7 fruit fly cellular contexts compared by ENCODE assay signal in the genomic region with DNA sequence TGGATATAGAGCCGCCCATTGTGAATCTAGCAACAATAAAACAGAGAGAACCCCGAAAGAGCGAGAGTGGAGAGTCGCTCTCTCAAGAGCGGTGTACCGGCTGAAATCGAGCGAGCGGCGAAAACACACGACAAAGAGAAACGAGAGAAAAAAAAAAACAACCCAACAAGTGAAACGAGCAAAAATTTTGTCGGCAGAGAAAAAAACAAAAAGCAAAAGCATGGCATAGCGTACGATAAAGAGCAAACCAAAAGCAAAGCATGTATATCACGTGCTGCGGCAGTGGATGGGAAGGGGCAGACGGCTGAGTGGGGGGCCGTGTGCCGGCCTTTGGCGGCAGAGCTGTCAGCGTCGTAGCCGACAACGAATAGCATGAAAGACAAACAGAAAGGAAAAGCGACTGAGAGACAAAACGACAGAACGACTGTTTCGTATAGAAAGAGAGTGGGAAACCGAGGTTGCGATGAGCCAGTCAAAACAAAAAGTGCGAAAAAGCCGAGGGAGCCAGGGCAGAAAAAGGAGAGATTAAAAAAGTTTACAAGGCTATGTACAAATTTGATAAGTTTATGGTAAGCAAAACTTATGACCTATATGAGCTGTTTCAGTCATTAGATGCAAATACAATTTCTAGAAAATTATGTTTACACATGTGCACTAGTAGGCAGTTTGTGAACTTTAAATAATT.
A peak's percentile ranks its signal among the peaks of the same experiment; 100 is the strongest.
TF ChIP-seq lines count a peak whose summit lies in the region.

No protein-coding gene starts in this region.

- TF ChIP-seq CTCF in whole organism, embryonic (GFP tag; optimal IDR thresholded peaks at IDR 0.05; lab: Kevin White, UChicago), result no peak

TF ChIP-seq in Kc167, 6 proteins besides CTCF, POLR2A, EP300 and RAD21:
- TF ChIP-seq insv (optimal IDR thresholded peaks at IDR 0.05; lab: Kevin White, UChicago), result no peak
- TF ChIP-seq psq (optimal IDR thresholded peaks at IDR 0.05; lab: Kevin White, UChicago), result peak; percentile 80
- TF ChIP-seq Sin3A (optimal IDR thresholded peaks at IDR 0.05; lab: Kevin White, UChicago), result no peak
- TF ChIP-seq Myc (optimal IDR thresholded peaks at IDR 0.05; lab: Kevin White, UChicago), result no peak
- no peak for TF ChIP-seq h (optimal IDR thresholded peaks at IDR 0.05; lab: Kevin White, UChicago)
- TF ChIP-seq ttk (optimal IDR thresholded peaks at IDR 0.05; lab: Kevin White, UChicago), result no peak

TF ChIP-seq in whole organism, 6 proteins besides CTCF, POLR2A, EP300 and RAD21:
- TF ChIP-seq CG8478 (optimal IDR thresholded peaks at IDR 0.05; lab: Kevin White, UChicago) (no peak), Dll (optimal IDR thresholded peaks at IDR 0.05; lab: Kevin White, UChicago) (peak; percentile 79)

TF ChIP-seq in whole organism, adult, 20 proteins besides CTCF, POLR2A, EP300 and RAD21:
- TF ChIP-seq cic (GFP tag; optimal IDR thresholded peaks at IDR 0.05; lab: Kevin White, UChicago), result peak; percentile 49
- TF ChIP-seq CG12768 (GFP tag; optimal IDR thresholded peaks at IDR 0.05; lab: Kevin White, UChicago), result peak; percentile 21
- TF ChIP-seq Hr96 (GFP tag; optimal IDR thresholded peaks at IDR 0.05; lab: Kevin White, UChicago), result no peak
- no peak for TF ChIP-seq cnc (optimal IDR thresholded peaks at IDR 0.05; lab: Kevin White, UChicago)
- TF ChIP-seq tj (GFP tag; optimal IDR thresholded peaks at IDR 0.05; lab: Kevin White, UChicago), result peak; percentile 68
- peak; percentile 4 for TF ChIP-seq CG7045 (GFP tag; optimal IDR thresholded peaks at IDR 0.05; lab: Kevin White, UChicago)
- peak; percentile 61 for TF ChIP-seq CG11617 (GFP tag; optimal IDR thresholded peaks at IDR 0.05; lab: Kevin White, UChicago)
- peak; percentile 78 for TF ChIP-seq Mnt (GFP tag; optimal IDR thresholded peaks at IDR 0.05; lab: Kevin White, UChicago)
- TF ChIP-seq ovo (GFP tag; optimal IDR thresholded peaks at IDR 0.05; lab: Kevin White, UChicago), result no peak
- peak; percentile 2 for TF ChIP-seq Crg-1 (GFP tag; optimal IDR thresholded peaks at IDR 0.05; lab: Kevin White, UChicago)

TF ChIP-seq in whole organism, embryonic, 481 proteins besides CTCF, POLR2A, EP300 and RAD21 (continues in another document):
- TF ChIP-seq HLH4C (GFP tag; IDR thresholded peaks at IDR 0.05; lab: Robert Waterston, UW; ENCODE audit: partially characterized antibody) (peak; percentile 42; the same call in 1 of the 3 replicates), zen2 (GFP tag; IDR thresholded peaks at IDR 0.05; lab: Robert Waterston, UW; ENCODE audit: partially characterized antibody) (peak; percentile 47; the same call in 1 of the 3 replicates), CG12155 (GFP tag; optimal IDR thresholded peaks at IDR 0.05; lab: Kevin White, UChicago) (peak; percentile 86), H2.0 (GFP tag; IDR thresholded peaks at IDR 0.05; lab: Robert Waterston, UW) (no peak), lola (GFP tag; optimal IDR thresholded peaks at IDR 0.05; lab: Kevin White, UChicago) (no peak), Usf (GFP tag; optimal IDR thresholded peaks at IDR 0.05; lab: Kevin White, UChicago) (no peak), Nf-YB (GFP tag; optimal IDR thresholded peaks at IDR 0.05; lab: Kevin White, UChicago) (peak; percentile 30), nerfin-1 (tag; optimal IDR thresholded peaks at IDR 0.05; lab: Kevin White, UChicago) (peak; percentile 46), ftz-f1 (GFP tag; optimal IDR thresholded peaks at IDR 0.05; lab: Kevin White, UChicago) (peak; percentile 67), fru (optimal IDR thresholded peaks at IDR 0.05; lab: Kevin White, UChicago) (peak; percentile 33), CG13894 (tag; optimal IDR thresholded peaks at IDR 0.05; lab: Kevin White, UChicago) (peak; percentile 23), psq (GFP tag; optimal IDR thresholded peaks at IDR 0.05; lab: Kevin White, UChicago) (peak; percentile 99), gsb (GFP tag; IDR thresholded peaks at IDR 0.05; lab: Robert Waterston, UW) (no peak), corto (GFP tag; optimal IDR thresholded peaks at IDR 0.05; lab: Kevin White, UChicago) (no peak), Med (GFP tag; lab: Kevin White, UChicago) (peak; percentile 67), CG1832 (GFP tag; optimal IDR thresholded peaks at IDR 0.05; lab: Kevin White, UChicago) (no peak)

TF ChIP-seq in whole organism, prepupa, 60 proteins besides CTCF, POLR2A, EP300 and RAD21 (continues in another document):
- TF ChIP-seq esn (GFP tag; optimal IDR thresholded peaks at IDR 0.05; lab: Kevin White, UChicago) (peak; percentile 38), CG8119 (GFP tag; IDR thresholded peaks at IDR 0.05; lab: Robert Waterston, UW) (peak; percentile 89), CG16779 (tag; optimal IDR thresholded peaks at IDR 0.05; lab: Kevin White, UChicago) (peak; percentile 85), Sox14 (GFP tag; optimal IDR thresholded peaks at IDR 0.05; lab: Kevin White, UChicago) (peak; percentile 43), CG3919 (GFP tag; optimal IDR thresholded peaks at IDR 0.05; lab: Kevin White, UChicago) (peak; percentile 56), CG34406 (GFP tag; optimal IDR thresholded peaks at IDR 0.05; lab: Kevin White, UChicago) (peak; percentile 43), acj6 (GFP tag; optimal IDR thresholded peaks at IDR 0.05; lab: Kevin White, UChicago) (no peak), CG6854 (GFP tag; optimal IDR thresholded peaks at IDR 0.05; lab: Kevin White, UChicago) (peak; percentile 81), CG11762 (GFP tag; optimal IDR thresholded peaks at IDR 0.05; lab: Kevin White, UChicago; ENCODE audit: insufficient read depth) (peak; percentile 39), vri (GFP tag; optimal IDR thresholded peaks at IDR 0.05; lab: Kevin White, UChicago) (no peak), dsx (GFP tag; optimal IDR thresholded peaks at IDR 0.05; lab: Kevin White, UChicago; ENCODE audit: poor library complexity, severe bottlenecking) (peak; percentile 56), CG15336 (GFP tag; IDR thresholded peaks at IDR 0.05; lab: Robert Waterston, UW) (peak; percentile 83), Sox15 (GFP tag; optimal IDR thresholded peaks at IDR 0.05; lab: Kevin White, UChicago) (no peak), CG7368 (GFP tag; optimal IDR thresholded peaks at IDR 0.05; lab: Kevin White, UChicago) (peak; percentile 36), spab (GFP tag; optimal IDR thresholded peaks at IDR 0.05; lab: Kevin White, UChicago) (peak; percentile 60), CG11294 (GFP tag; IDR thresholded peaks at IDR 0.05; lab: Robert Waterston, UW) (peak; percentile 66; the same call in 1 of the 2 replicates)

TF ChIP-seq in whole organism, pupa, 21 proteins besides CTCF, POLR2A, EP300 and RAD21 (continues in another document):
- TF ChIP-seq CG17806 (tag; optimal IDR thresholded peaks at IDR 0.05; lab: Kevin White, UChicago) (peak; percentile 41), CG4496 (GFP tag; IDR thresholded peaks at IDR 0.05; lab: Robert Waterston, UW) (peak; percentile 87; the same call in 2 of the 3 replicates), fd96Ca (GFP tag; IDR thresholded peaks at IDR 0.05; lab: Robert Waterston, UW) (peak; percentile 82), rn (GFP tag; IDR thresholded peaks at IDR 0.05; lab: Robert Waterston, UW) (peak; percentile 20; the same call in 1 of the 2 replicates), CG14655 (GFP tag; optimal IDR thresholded peaks at IDR 0.05; lab: Kevin White, UChicago) (peak; percentile 50), CG10348 (GFP tag; IDR thresholded peaks at IDR 0.05; lab: Robert Waterston, UW) (no peak), CG13204 (GFP tag; optimal IDR thresholded peaks at IDR 0.05; lab: Kevin White, UChicago) (peak; percentile 90), CG8301 (tag; optimal IDR thresholded peaks at IDR 0.05; lab: Kevin White, UChicago) (peak; percentile 25), Pif1A (GFP tag; optimal IDR thresholded peaks at IDR 0.05; lab: Kevin White, UChicago) (peak; percentile 80), gl (tag; optimal IDR thresholded peaks at IDR 0.05; lab: Kevin White, UChicago) (peak; percentile 86), Ets98B (GFP tag; IDR thresholded peaks at IDR 0.05; lab: Robert Waterston, UW) (peak; percentile 88), CG8159 (tag; optimal IDR thresholded peaks at IDR 0.05; lab: Kevin White, UChicago) (peak; percentile 54), CG15710 (tag; optimal IDR thresholded peaks at IDR 0.05; lab: Kevin White, UChicago) (peak; percentile 61), CG12605 (GFP tag; IDR thresholded peaks at IDR 0.05; lab: Robert Waterston, UW) (peak; percentile 95), EcR (GFP tag; optimal IDR thresholded peaks at IDR 0.05; lab: Kevin White, UChicago) (peak; percentile 84), CG9948 (tag; optimal IDR thresholded peaks at IDR 0.05; lab: Kevin White, UChicago) (no peak), CG32121 (GFP tag; IDR thresholded peaks at IDR 0.05; lab: Robert Waterston, UW) (peak; percentile 85; the same call in 1 of the 2 replicates), Pif1B (GFP tag; optimal IDR thresholded peaks at IDR 0.05; lab: Kevin White, UChicago) (peak; percentile 76)

TF ChIP-seq in whole organism, wandering third instar larva, 38 proteins besides CTCF, POLR2A, EP300 and RAD21 (continues in another document):
- TF ChIP-seq OdsH (GFP tag; optimal IDR thresholded peaks at IDR 0.05; lab: Kevin White, UChicago) (no peak), CG9705 (GFP tag; optimal IDR thresholded peaks at IDR 0.05; lab: Kevin White, UChicago) (no peak), Jra (GFP tag; optimal IDR thresholded peaks at IDR 0.05; lab: Kevin White, UChicago) (no peak), dmrt93B (GFP tag; optimal IDR thresholded peaks at IDR 0.05; lab: Kevin White, UChicago) (no peak), CrebA (GFP tag; optimal IDR thresholded peaks at IDR 0.05; lab: Kevin White, UChicago; ENCODE audit: borderline replicate concordance) (no peak), dl (GFP tag; optimal IDR thresholded peaks at IDR 0.05; lab: Kevin White, UChicago; ENCODE audit: insufficient read depth in 1 of 2, partially characterized antibody in 2 of 2) (peak; percentile 68 to 92), jim (GFP tag; optimal IDR thresholded peaks at IDR 0.05; lab: Kevin White, UChicago) (peak; percentile 61), Myc (optimal IDR thresholded peaks at IDR 0.05; lab: Kevin White, UChicago) (no peak), sage (GFP tag; optimal IDR thresholded peaks at IDR 0.05; lab: Kevin White, UChicago) (peak; percentile 29), GATAd (GFP tag; optimal IDR thresholded peaks at IDR 0.05; lab: Kevin White, UChicago) (no peak), psq (GFP tag; optimal IDR thresholded peaks at IDR 0.05; lab: Kevin White, UChicago) (peak; percentile 99), Dfd (GFP tag; optimal IDR thresholded peaks at IDR 0.05; lab: Kevin White, UChicago) (no peak), woc (GFP tag; optimal IDR thresholded peaks at IDR 0.05; lab: Kevin White, UChicago) (no peak), usp (GFP tag; optimal IDR thresholded peaks at IDR 0.05; lab: Kevin White, UChicago) (no peak), br (GFP tag; optimal IDR thresholded peaks at IDR 0.05; lab: Kevin White, UChicago) (no peak), brk (GFP tag; optimal IDR thresholded peaks at IDR 0.05; lab: Kevin White, UChicago) (no peak), Rel (GFP tag; optimal IDR thresholded peaks at IDR 0.05; lab: Kevin White, UChicago) (no peak), Rel (tag; optimal IDR thresholded peaks at IDR 0.05; lab: Kevin White, UChicago) (no peak), sv (GFP tag; optimal IDR thresholded peaks at IDR 0.05; lab: Kevin White, UChicago) (no peak), fru (GFP tag; optimal IDR thresholded peaks at IDR 0.05; lab: Kevin White, UChicago) (no peak), rgr (GFP tag; optimal IDR thresholded peaks at IDR 0.05; lab: Kevin White, UChicago) (no peak)
